Worm (Caenorhabditis elegans) whole organism, L4 larva: ENCODE data around the gene nspc-15.

Experiments
- ces-1 ChIP-seq: fragments of 150-350 bp; sonication (generic microtip); optimal IDR thresholded peaks from 4 replicates; lab custom pipeline; 2014; ENCODE audit warnings: missing biosample characterization, missing genetic modification reagents, missing genetic modification characterization
- duxl-1 ChIP-seq: sonication (generic microtip); optimal IDR thresholded peaks from 2 replicates; lab custom pipeline; 2016; ENCODE audit warnings: mild to moderate bottlenecking, missing genetic modification characterization, moderate library complexity, missing compliant biosample characterization; ENCODE audit not compliant: poor library complexity
- unc-130 ChIP-seq: sonication (generic microtip); optimal IDR thresholded peaks from 2 replicates; lab custom pipeline; 2016; ENCODE audit warnings: missing genetic modification reagents, missing genetic modification characterization, missing compliant biosample characterization

DNA sequence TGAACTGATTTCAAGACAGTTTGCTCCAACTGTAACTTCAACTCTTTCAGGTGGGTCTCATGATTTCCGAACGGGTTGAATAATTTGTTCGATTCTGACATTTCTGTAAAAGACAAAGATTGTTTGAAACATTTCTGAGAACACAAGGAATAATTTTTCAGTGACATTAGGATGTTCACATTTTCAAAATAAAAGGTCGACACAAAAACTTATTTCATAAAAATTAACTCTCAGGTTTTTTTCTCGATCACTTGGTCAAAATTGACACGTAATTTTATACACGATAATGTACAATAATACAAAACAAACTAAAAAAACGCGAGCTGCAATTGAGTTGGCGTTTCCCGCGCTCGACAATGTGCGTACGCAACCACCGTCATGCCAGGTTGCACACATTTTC is 10.8 kb downstream of the nspc-15 start, which contains the start of gene rif-1.2:
- TF ChIP-seq ces-1 (GFP tag; lab: Kevin White, UChicago) (no peak), duxl-1 (tag; lab: Kevin White, UChicago) (no peak), unc-130 (GFP tag; lab: Kevin White, UChicago) (no peak)
